Worm (Caenorhabditis elegans): ENCODE results near the gene fbxb-72.

Gene fbxb-72

DNA sequence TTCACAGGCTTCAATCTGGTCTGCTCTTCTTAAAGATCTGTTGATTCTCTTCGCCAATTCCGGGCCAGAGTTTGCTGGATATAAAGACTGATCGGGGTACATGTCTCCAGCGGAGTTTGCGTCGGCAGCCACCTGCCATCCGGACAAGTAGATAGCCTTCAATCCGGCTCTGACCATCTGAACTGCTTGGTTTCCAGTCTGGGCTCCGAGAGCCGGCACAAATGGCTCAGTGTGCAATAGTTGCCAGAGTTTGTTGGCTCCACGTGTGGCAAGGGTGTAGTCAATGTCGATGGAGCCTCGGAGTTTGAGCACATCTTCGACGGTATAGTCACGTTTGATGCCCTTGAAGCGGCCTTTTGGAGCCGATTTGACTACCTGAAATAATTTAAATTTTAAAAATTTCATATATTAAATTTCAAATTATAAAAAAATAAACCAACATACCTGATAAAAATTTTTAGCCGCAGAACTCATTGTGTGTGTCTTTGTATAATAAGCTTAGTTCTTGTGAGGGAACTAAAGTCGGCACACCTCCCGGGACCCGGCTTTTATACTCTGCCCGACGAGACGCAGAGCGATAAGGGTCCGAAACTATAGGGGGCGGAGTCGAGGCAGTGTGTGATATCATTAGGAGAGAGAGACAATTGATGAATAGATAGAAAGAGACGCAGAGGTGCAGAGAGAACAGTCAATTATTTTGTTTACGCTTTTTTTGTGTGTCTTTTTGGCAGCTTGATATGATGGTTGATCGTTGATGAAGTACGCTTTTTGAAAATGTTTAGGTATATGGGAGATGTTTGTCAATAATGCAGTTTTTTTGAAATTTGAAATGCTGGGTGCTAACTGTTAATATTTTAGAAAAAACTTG, 4.0 kb upstream of the fbxb-72 start, which contains the start of the genes icl-1 and srh-2:
Gene icl-1, minus strand, starts transcription at position 521 of the 868 bp plus-strand sequence.
Gene srh-2, plus strand, starts transcription at position 818 of the 868 bp plus-strand sequence.
- no peak for TF ChIP-seq ceh-19 (GFP tag; optimal IDR thresholded peaks at IDR 0.05)
- TF ChIP-seq nfya-1 (tag; optimal IDR thresholded peaks at IDR 0.05) = peak; percentile 19
- no peak for TF ChIP-seq ceh-9 (tag; optimal IDR thresholded peaks at IDR 0.05)
- TF ChIP-seq odd-2 (tag; optimal IDR thresholded peaks at IDR 0.05) = no peak
- no peak for TF ChIP-seq C38D4.7 (GFP tag; optimal IDR thresholded peaks at IDR 0.05)
- no peak for TF ChIP-seq C08G9.2 (tag; optimal IDR thresholded peaks at IDR 0.05)
- TF ChIP-seq F13H6.1 (tag; optimal IDR thresholded peaks at IDR 0.05) = no peak
- peak; percentile 19 for TF ChIP-seq unc-55 (GFP tag; optimal IDR thresholded peaks at IDR 0.05)
- no peak for TF ChIP-seq ceh-34 (tag; optimal IDR thresholded peaks at IDR 0.05)
- TF ChIP-seq elt-4 (tag; optimal IDR thresholded peaks at IDR 0.05) = no peak
- peak; percentile 14 for TF ChIP-seq ceh-18 (tag; optimal IDR thresholded peaks at IDR 0.05)
- no peak for TF ChIP-seq pha-4 (tag; optimal IDR thresholded peaks at IDR 0.05)
- no peak for TF ChIP-seq pha-2 (tag; optimal IDR thresholded peaks at IDR 0.05)
- no peak for TF ChIP-seq ceh-24 (tag; optimal IDR thresholded peaks at IDR 0.05)
- TF ChIP-seq K02D7.2 (tag; optimal IDR thresholded peaks at IDR 0.05) = peak; percentile 2
- no peak for TF ChIP-seq gmeb-2 (tag; optimal IDR thresholded peaks at IDR 0.05)
- TF ChIP-seq ets-4 (tag; optimal IDR thresholded peaks at IDR 0.05) = no peak
- TF ChIP-seq Y22D7AL.16 (tag; optimal IDR thresholded peaks at IDR 0.05) = no peak
- no peak for TF ChIP-seq sox-2 (GFP tag; IDR thresholded peaks at IDR 0.05)
- no peak for TF ChIP-seq lim-6 (tag; optimal IDR thresholded peaks at IDR 0.05)
- no peak for TF ChIP-seq ztf-16 (tag; optimal IDR thresholded peaks at IDR 0.05)
- no peak for TF ChIP-seq lin-11 (tag; optimal IDR thresholded peaks at IDR 0.05)
- TF ChIP-seq ttx-3 (tag; optimal IDR thresholded peaks at IDR 0.05) = no peak
- no peak for TF ChIP-seq ceh-6 (GFP tag; optimal IDR thresholded peaks at IDR 0.05)
- TF ChIP-seq hlh-15 (tag; optimal IDR thresholded peaks at IDR 0.05) = no peak
- no peak for TF ChIP-seq ref-2 (tag; optimal IDR thresholded peaks at IDR 0.05)
- TF ChIP-seq elt-2 (tag; optimal IDR thresholded peaks at IDR 0.05) = peak; percentile 78

DNA sequence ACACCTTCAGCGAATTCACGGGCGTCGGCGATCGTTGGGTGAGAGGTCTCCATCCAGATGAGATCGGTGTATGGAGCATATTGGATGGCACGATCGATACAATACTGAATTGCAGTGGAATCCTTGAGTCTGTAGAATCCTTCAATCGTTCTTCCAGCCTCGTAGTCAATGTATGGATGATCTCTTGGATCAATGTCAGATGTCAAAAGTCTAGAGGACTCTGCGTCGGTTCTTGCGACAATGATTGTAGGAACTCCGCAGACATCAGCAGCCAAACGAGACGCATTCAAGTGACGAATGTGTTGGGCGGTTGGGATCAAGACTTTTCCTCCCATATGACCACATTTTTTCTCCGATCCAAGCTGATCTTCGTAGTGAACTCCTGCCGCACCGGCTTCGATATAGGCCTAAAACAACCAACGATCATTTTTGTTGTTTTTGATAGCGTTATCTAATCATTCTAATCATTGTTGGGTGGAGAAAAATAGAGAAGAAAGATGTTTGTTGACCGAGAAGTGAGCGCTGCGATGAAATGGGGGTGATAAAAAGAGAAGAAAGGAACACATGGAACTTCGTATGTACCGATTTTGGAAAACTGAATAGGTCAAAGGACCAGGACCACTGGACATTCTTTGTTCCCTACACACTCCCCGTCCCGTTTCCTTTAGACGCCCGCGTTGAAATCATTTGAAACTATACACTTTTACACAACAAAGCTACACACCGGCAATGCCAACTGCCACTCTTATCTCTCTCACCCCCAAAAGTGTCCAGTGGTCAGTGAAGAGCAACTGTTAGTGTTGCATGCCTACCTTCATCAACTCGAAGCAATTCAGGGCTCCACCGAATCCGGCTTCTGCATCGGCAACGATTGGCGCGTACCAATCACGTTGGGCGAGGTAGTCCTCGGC, 3.1 kb upstream of the fbxb-72 start:
- peak; percentile 37 for TF ChIP-seq elt-2 (tag; optimal IDR thresholded peaks at IDR 0.05)
- no peak for TF ChIP-seq hlh-6 (tag; optimal IDR thresholded peaks at IDR 0.05)
- no peak for TF ChIP-seq pha-2 (tag; optimal IDR thresholded peaks at IDR 0.05)

DNA sequence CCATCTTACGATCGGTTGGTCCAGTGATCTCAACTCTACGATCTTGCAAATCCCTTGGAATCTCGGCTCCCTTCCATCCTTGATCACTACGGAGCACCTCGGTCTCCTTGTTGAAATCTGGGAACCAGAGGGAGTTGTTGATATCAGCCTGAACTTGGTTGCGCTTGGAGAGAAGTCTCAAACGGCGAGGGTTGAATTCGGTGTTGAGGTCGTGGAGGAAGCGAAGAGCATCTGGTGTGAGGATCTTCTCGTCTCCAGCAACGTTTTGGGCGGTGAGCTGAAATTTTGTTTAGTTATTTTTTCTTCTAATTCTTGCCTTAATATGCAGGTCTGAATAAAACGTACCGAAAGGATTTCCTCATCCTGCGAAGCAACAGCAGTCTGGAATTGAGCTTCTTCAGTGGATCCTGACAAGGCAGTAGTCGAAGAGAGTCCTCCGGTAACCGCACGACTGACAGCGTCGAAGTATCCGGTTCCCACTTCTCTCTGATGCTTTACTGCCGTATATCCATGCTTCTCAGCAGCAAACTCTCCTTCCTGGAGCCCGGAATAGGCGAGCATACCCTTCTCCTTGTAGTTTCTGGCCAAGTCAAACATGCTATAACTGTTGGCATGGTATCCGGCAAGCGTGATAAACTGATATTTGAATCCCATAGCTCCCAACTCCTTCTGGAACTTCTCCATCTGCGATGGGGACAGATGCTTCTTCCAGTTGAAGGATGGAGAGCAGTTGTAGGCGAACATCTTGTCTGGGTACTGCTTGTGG, 2.2 kb upstream of the fbxb-72 start:
- TF ChIP-seq tbx-2 (tag; optimal IDR thresholded peaks at IDR 0.05) (no peak), fkh-6 (tag; optimal IDR thresholded peaks at IDR 0.05) (no peak), syd-9 (tag; optimal IDR thresholded peaks at IDR 0.05) (no peak), ceh-24 (tag; optimal IDR thresholded peaks at IDR 0.05) (no peak), pag-3 (tag; optimal IDR thresholded peaks at IDR 0.05; ENCODE audit: borderline replicate concordance) (no peak), ahr-1 (tag; optimal IDR thresholded peaks at IDR 0.05) (no peak), nfya-1 (tag; optimal IDR thresholded peaks at IDR 0.05) (no peak), pha-4 (tag; optimal IDR thresholded peaks at IDR 0.05) (no peak), ceh-9 (tag; optimal IDR thresholded peaks at IDR 0.05) (no peak), ref-2 (tag; optimal IDR thresholded peaks at IDR 0.05) (no peak), T23F11.4 (GFP tag; optimal IDR thresholded peaks at IDR 0.05) (no peak), unc-3 (GFP tag; conservative IDR thresholded peaks at IDR 0.05) (no peak), unc-3 (tag; optimal IDR thresholded peaks at IDR 0.05) (no peak), fkh-10 (GFP tag; optimal IDR thresholded peaks at IDR 0.05) (no peak)

Data from whole organism, late embryonic.